Fruit fly (Drosophila melanogaster): ENCODE results near the gene Fum4.

dm6 chr2L:10146723-10147475, 44.4 kb downstream of the Fum4 start:
- TF ChIP-seq CTCF (optimal IDR thresholded peaks at IDR 0.05) (no peak), CG8478 (optimal IDR thresholded peaks at IDR 0.05) (no peak)

All from S2 (cell line).